Fruit fly (Drosophila melanogaster) whole organism, embryonic: ENCODE results near the gene Snx21.

Experiments used
- Aef1 ChIP-seq: fragments of 200-800 bp; sonication (Bioruptor generic); IDR thresholded peaks from 3 replicates; pipeline ENCODE4 v1.3.6; 2022; ENCODE audit warnings: missing biosample characterization, missing genetic modification characterization
- Atf-2 ChIP-seq: fragments of 200-800 bp; sonication (Bioruptor generic); optimal IDR thresholded peaks from 2 replicates; lab custom pipeline; 2016; ENCODE audit warnings: missing biosample characterization, missing genetic modification characterization
- Atf3 ChIP-seq: fragments of 200-800 bp; sonication (Bioruptor generic); optimal IDR thresholded peaks from 3 replicates; lab custom pipeline; 2016; ENCODE audit warnings: missing biosample characterization, missing genetic modification characterization
- C15 ChIP-seq: fragments of 200-800 bp; sonication (Bioruptor generic); IDR thresholded peaks from 3 replicates; pipeline ENCODE4 v1.3.6; 2022; ENCODE audit warnings: missing biosample characterization, missing genetic modification characterization
- CG10209 ChIP-seq: fragments of 200-800 bp; sonication (Bioruptor generic); optimal IDR thresholded peaks from 3 replicates; lab custom pipeline; 2017; ENCODE audit warnings: missing biosample characterization, mild to moderate bottlenecking, missing genetic modification characterization, missing genetic modification reagents
- CG10431 ChIP-seq: fragments of 200-800 bp; sonication (Bioruptor generic); optimal IDR thresholded peaks from 3 replicates; lab custom pipeline; 2018; ENCODE audit warnings: missing biosample characterization, mild to moderate bottlenecking, missing genetic modification characterization
- CG11456 ChIP-seq: fragments of 200-800 bp; sonication (Bioruptor generic); IDR thresholded peaks from 3 replicates; pipeline ENCODE4 v1.3.6; 2022; ENCODE audit warnings: missing biosample characterization, missing genetic modification characterization
- CG17912 ChIP-seq: fragments of 200-800 bp; sonication (Bioruptor generic); optimal IDR thresholded peaks from 2 replicates; lab custom pipeline; 2018; ENCODE audit warnings: missing biosample characterization, mild to moderate bottlenecking, missing genetic modification characterization
- CG2120 ChIP-seq: fragments of 200-800 bp; sonication (Bioruptor generic); optimal IDR thresholded peaks from 3 replicates; lab custom pipeline; 2016; ENCODE audit warnings: missing biosample characterization, missing genetic modification characterization
- CG2678 ChIP-seq: fragments of 200-800 bp; sonication (Bioruptor generic); optimal IDR thresholded peaks from 3 replicates; lab custom pipeline; 2019; ENCODE audit warnings: missing biosample characterization, mild to moderate bottlenecking, missing genetic modification characterization, moderate library complexity
- CG3281 ChIP-seq: fragments of 200-800 bp; sonication (Bioruptor generic); optimal IDR thresholded peaks from 3 replicates; lab custom pipeline; 2017; ENCODE audit warnings: missing biosample characterization, mild to moderate bottlenecking, missing genetic modification characterization
- CG3726 ChIP-seq: fragments of 200-800 bp; sonication (Bioruptor generic); IDR thresholded peaks from 3 replicates; pipeline ENCODE4, ENCODE4 v1.3.6; 2022; ENCODE audit warnings: missing biosample characterization, missing genetic modification characterization
- CG4360 ChIP-seq: fragments of 200-800 bp; sonication (Bioruptor generic); IDR thresholded peaks from 2 replicates; pipeline ENCODE4 v1.3.6; 2022; ENCODE audit warnings: missing biosample characterization, missing genetic modification characterization
- CG9609 ChIP-seq: fragments of 200-800 bp; sonication (Bioruptor generic); optimal IDR thresholded peaks from 3 replicates; lab custom pipeline; 2016; ENCODE audit warnings: missing biosample characterization, missing genetic modification characterization
- CG9727 ChIP-seq: fragments of 200-800 bp; sonication (Bioruptor generic); optimal IDR thresholded peaks from 3 replicates; lab custom pipeline; 2017; ENCODE audit warnings: missing biosample characterization, mild to moderate bottlenecking, missing genetic modification characterization
- CG9932 ChIP-seq: fragments of 200-800 bp; sonication (Bioruptor generic); IDR thresholded peaks from 2 replicates; pipeline ENCODE4 v1.3.6; 2022; ENCODE audit warnings: missing biosample characterization, missing genetic modification characterization
- Dp ChIP-seq: fragments of 200-800 bp; sonication (Bioruptor generic); optimal IDR thresholded peaks from 2 replicates; lab custom pipeline; 2018; ENCODE audit warnings: missing biosample characterization, mild to moderate bottlenecking, missing genetic modification characterization, moderate library complexity
- Hand ChIP-seq: fragments of 200-800 bp; sonication (Bioruptor generic); optimal IDR thresholded peaks from 2 replicates; lab custom pipeline; 2017; ENCODE audit warnings: mild to moderate bottlenecking, missing biosample characterization, missing genetic modification reagents, missing genetic modification characterization
- Hmr ChIP-seq: fragments of 200-800 bp; sonication (Bioruptor generic); optimal IDR thresholded peaks from 3 replicates; lab custom pipeline; 2017; ENCODE audit warnings: mild to moderate bottlenecking, missing biosample characterization, missing genetic modification reagents, missing genetic modification characterization
- Hr3 ChIP-seq: fragments of 200-800 bp; sonication (Bioruptor generic); optimal IDR thresholded peaks from 3 replicates; lab custom pipeline; 2016; ENCODE audit warnings: missing biosample characterization, missing genetic modification characterization
- Med ChIP-seq: fragments of 200-800 bp; sonication (Bioruptor generic); peaks from one replicate; lab custom pipeline; 2016; ENCODE audit warnings: missing biosample characterization, missing genetic modification characterization, mild to moderate bottlenecking, inconsistent platforms, moderate library complexity
- Mrtf ChIP-seq: fragments of 200-800 bp; sonication (Bioruptor generic); IDR thresholded peaks from 3 replicates; pipeline ENCODE4 v1.3.6; 2022; ENCODE audit warnings: missing biosample characterization, missing genetic modification characterization
- NfI ChIP-seq: fragments of 200-800 bp; sonication (Bioruptor generic); optimal IDR thresholded peaks from 3 replicates; lab custom pipeline; 2018; ENCODE audit warnings: missing biosample characterization, mild to moderate bottlenecking, missing genetic modification characterization, moderate library complexity
- Oaz ChIP-seq: fragments of 200-800 bp; sonication (Bioruptor generic); IDR thresholded peaks from 2 replicates; pipeline ENCODE4 v1.3.6; 2022; ENCODE audit warnings: missing biosample characterization, missing genetic modification characterization
- Oli ChIP-seq: fragments of 200-800 bp; sonication (Bioruptor generic); optimal IDR thresholded peaks from 2 replicates; lab custom pipeline; 2018; ENCODE audit warnings: missing biosample characterization, mild to moderate bottlenecking, missing genetic modification characterization, moderate library complexity
- Ptx1 ChIP-seq: fragments of 200-800 bp; sonication (Bioruptor generic); IDR thresholded peaks from 2 replicates; pipeline ENCODE4 v1.3.6; 2022; ENCODE audit warnings: missing biosample characterization, missing genetic modification characterization
- Ravus ChIP-seq: fragments of 200-800 bp; sonication (Bioruptor generic); IDR thresholded peaks from 2 replicates; pipeline ENCODE4 v1.3.6; 2022; ENCODE audit warnings: missing biosample characterization, missing genetic modification characterization
- Rfx ChIP-seq: fragments of 200-800 bp; sonication (Bioruptor generic); IDR thresholded peaks from 2 replicates; pipeline ENCODE4 v1.3.6; 2022; ENCODE audit warnings: missing biosample characterization, missing genetic modification characterization
- Side ChIP-seq: fragments of 200-800 bp; sonication (Bioruptor generic); optimal IDR thresholded peaks from 2 replicates; lab custom pipeline; 2016; ENCODE audit warnings: missing biosample characterization, missing genetic modification characterization
- Sox102F ChIP-seq: fragments of 200-800 bp; sonication (Bioruptor generic); optimal IDR thresholded peaks from 2 replicates; lab custom pipeline; 2018; ENCODE audit warnings: missing biosample characterization, mild to moderate bottlenecking, missing genetic modification characterization, moderate library complexity
- abd-A ChIP-seq: fragments of 200-800 bp; sonication (Bioruptor generic); optimal IDR thresholded peaks from 3 replicates; lab custom pipeline; 2019; ENCODE audit warnings: missing biosample characterization, mild to moderate bottlenecking, missing genetic modification characterization, moderate library complexity
- ap ChIP-seq: fragments of 200-800 bp; sonication (Bioruptor generic); IDR thresholded peaks from 2 replicates; pipeline ENCODE4 v1.3.6; 2022; ENCODE audit warnings: missing biosample characterization, missing genetic modification characterization
- caup ChIP-seq: fragments of 200-800 bp; sonication (Bioruptor generic); optimal IDR thresholded peaks from 3 replicates; lab custom pipeline; 2017; ENCODE audit warnings: missing biosample characterization, mild to moderate bottlenecking, missing genetic modification characterization, moderate library complexity; ENCODE audit not compliant: severe bottlenecking
- ci ChIP-seq: fragments of 200-800 bp; sonication (Bioruptor generic); IDR thresholded peaks from 3 replicates; pipeline ENCODE4 v1.3.6; 2022; ENCODE audit warnings: missing biosample characterization, missing genetic modification characterization
- corto ChIP-seq: fragments of 200-800 bp; sonication (Bioruptor generic); optimal IDR thresholded peaks from 2 replicates; lab custom pipeline; 2016; ENCODE audit warnings: missing biosample characterization, mild to moderate bottlenecking, missing genetic modification characterization, moderate library complexity
- dpn ChIP-seq, 2 experiments: fragments of 200-800 bp; sonication (Bioruptor generic); optimal IDR thresholded peaks; 3 replicates each; lab custom pipeline; 2016; ENCODE audit warnings: missing biosample characterization in 2 of 2, missing genetic modification characterization in 2 of 2
- dysf ChIP-seq: fragments of 200-800 bp; sonication (Bioruptor generic); IDR thresholded peaks from 3 replicates; pipeline ENCODE4 v1.3.6; 2022; ENCODE audit warnings: missing biosample characterization, missing genetic modification characterization
- fd96Cb ChIP-seq: fragments of 200-800 bp; sonication (Bioruptor generic); optimal IDR thresholded peaks from 2 replicates; lab custom pipeline; 2018; ENCODE audit warnings: missing biosample characterization, mild to moderate bottlenecking, missing genetic modification characterization, moderate library complexity
- gcm ChIP-seq: fragments of 200-800 bp; sonication (Bioruptor generic); optimal IDR thresholded peaks from 2 replicates; lab custom pipeline; 2019; ENCODE audit warnings: missing biosample characterization, mild to moderate bottlenecking, missing genetic modification characterization, moderate library complexity
- lab ChIP-seq: fragments of 200-800 bp; sonication (Bioruptor generic); optimal IDR thresholded peaks from 3 replicates; lab custom pipeline; 2017; ENCODE audit warnings: missing biosample characterization, missing genetic modification characterization, mild to moderate bottlenecking, moderate library complexity, missing genetic modification reagents
- lmd ChIP-seq: fragments of 200-800 bp; sonication (Bioruptor generic); IDR thresholded peaks from 2 replicates; pipeline ENCODE4 v1.3.6; 2022; ENCODE audit warnings: missing biosample characterization, missing genetic modification characterization
- nmo ChIP-seq: fragments of 200-800 bp; sonication (Bioruptor generic); optimal IDR thresholded peaks from 2 replicates; lab custom pipeline; 2018; ENCODE audit warnings: missing biosample characterization, mild to moderate bottlenecking, missing genetic modification characterization, moderate library complexity
- prd ChIP-seq, 3 experiments: fragments of >200 bp in 2 of 3; fragments of 200-800 bp in 1 of 3; sonication (Bioruptor generic) in 1 of 3; optimal IDR thresholded peaks in 2 of 3; IDR thresholded peaks in 1 of 3; 2 replicates in 2 of 3; 3 replicates in 1 of 3; pipeline versions ENCODE4 v1.3.6 to Lab custom; 2017 to 2022; ENCODE audit warnings: missing biosample characterization in 1 of 3, missing genetic modification characterization in 1 of 3
- ro ChIP-seq: fragments of 200-800 bp; sonication (Bioruptor generic); IDR thresholded peaks from 2 replicates; pipeline ENCODE4 v1.3.6; 2022; ENCODE audit warnings: missing biosample characterization, missing genetic modification characterization
- sisA ChIP-seq: fragments of 200-800 bp; sonication (Bioruptor generic); IDR thresholded peaks from 2 replicates; pipeline ENCODE4 v1.3.6; 2022; ENCODE audit warnings: missing biosample characterization, missing genetic modification characterization
- slbo ChIP-seq: fragments of 200-800 bp; sonication (Bioruptor generic); IDR thresholded peaks from 2 replicates; pipeline ENCODE4 v1.3.6; 2022; ENCODE audit warnings: missing biosample characterization, missing genetic modification characterization
- ssp ChIP-seq: fragments of 200-800 bp; sonication (Bioruptor generic); IDR thresholded peaks from 2 replicates; pipeline ENCODE4 v1.3.6; 2022; ENCODE audit warnings: missing biosample characterization, missing genetic modification characterization
- zfh1 ChIP-seq: fragments of 200-800 bp; sonication (Bioruptor generic); IDR thresholded peaks from 3 replicates; pipeline ENCODE4 v1.3.6; 2022; ENCODE audit warnings: missing biosample characterization, missing genetic modification characterization

The Snx21 gene

DNA sequence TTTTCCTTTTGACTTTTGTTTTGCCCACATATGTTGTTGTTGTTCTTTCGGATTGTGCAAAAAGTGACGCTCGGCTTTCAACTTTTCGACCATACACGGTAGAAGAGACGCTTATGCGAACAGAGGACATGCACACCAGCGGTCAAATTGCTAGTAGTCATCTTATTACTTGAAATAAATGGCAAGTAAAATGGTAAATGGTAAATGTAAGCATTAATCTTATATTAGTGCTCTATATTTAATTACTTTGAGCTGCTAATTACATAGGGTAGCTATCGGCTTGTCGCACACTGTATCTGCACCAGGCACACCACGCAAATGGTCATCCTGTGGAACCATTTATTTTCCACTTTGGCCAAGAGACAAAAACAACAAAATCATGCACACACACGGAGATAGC, 44.1 kb downstream of the Snx21 start (continued):
- no peak for TF ChIP-seq Oaz (GFP tag; lab: Robert Waterston, UW)
- peak; percentile 24 for TF ChIP-seq Hmr (GFP tag; lab: Kevin White, UChicago)
- TF ChIP-seq Med (GFP tag; lab: Kevin White, UChicago) = peak; percentile 82
- peak; percentile 59 for TF ChIP-seq lab (GFP tag; lab: Kevin White, UChicago)
- TF ChIP-seq CG3281 (GFP tag; lab: Kevin White, UChicago) = peak; percentile 11
- TF ChIP-seq ap (GFP tag; lab: Robert Waterston, UW) = 0 out of 2 replicates have a peak, but pooled peaks have one; percentile 34
- TF ChIP-seq Sox102F = peak; percentile 4
- TF ChIP-seq C15 (GFP tag; lab: Robert Waterston, UW) = 0 out of 3 replicates have a peak, but pooled peaks have one; percentile 12
- TF ChIP-seq CG3726 (GFP tag; lab: Robert Waterston, UW) = 0 out of 3 replicates have a peak, but pooled peaks have one; percentile 15
- TF ChIP-seq sisA (GFP tag; lab: Robert Waterston, UW) = peak; percentile 51; the same call in 1 of the 2 replicates
- peak; percentile 17 for TF ChIP-seq fd96Cb (tag; lab: Kevin White, UChicago)
- 0 out of 3 replicates have a peak, but pooled peaks have one; percentile 36 for TF ChIP-seq dysf
- TF ChIP-seq slbo (GFP tag; lab: Robert Waterston, UW) = peak; percentile 52; the same call in 1 of the 2 replicates

DNA sequence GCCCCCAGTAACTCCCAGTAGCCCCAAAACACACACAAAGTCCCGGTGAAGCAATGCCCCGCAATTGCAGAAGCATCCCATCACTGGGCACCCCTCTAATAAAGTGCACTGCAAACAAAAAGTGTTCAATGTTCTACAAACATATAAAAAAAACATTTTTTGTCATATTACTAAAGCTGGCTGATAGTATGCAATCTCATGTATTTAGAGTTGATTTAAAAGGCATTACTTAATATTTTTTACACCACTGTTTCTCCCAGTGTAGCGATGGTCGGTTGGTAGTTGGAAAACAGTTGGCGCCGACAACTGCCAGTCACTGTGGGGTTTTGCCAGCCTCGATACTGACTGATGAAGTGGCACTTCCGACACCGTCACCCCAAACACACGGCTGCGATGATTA, 45.1 kb downstream of the Snx21 start:
- TF ChIP-seq Atf3 (GFP tag; lab: Kevin White, UChicago) (no peak), Side (peak; percentile 7), Hr3 (GFP tag; lab: Kevin White, UChicago) (no peak), corto (GFP tag; lab: Kevin White, UChicago) (no peak), CG4360 (GFP tag; lab: Robert Waterston, UW) (no peak), caup (peak; percentile 10), CG2678 (tag; lab: Kevin White, UChicago) (peak; percentile 29), CG10209 (GFP tag; lab: Kevin White, UChicago) (peak; percentile 6), Rfx (GFP tag; lab: Robert Waterston, UW) (peak; percentile 40; the same call in 1 of the 2 replicates), Mrtf (GFP tag; lab: Robert Waterston, UW) (0 out of 3 replicates have a peak, but pooled peaks have one; percentile 38), CG17912 (GFP tag; lab: Kevin White, UChicago) (no peak), nmo (GFP tag; lab: Kevin White, UChicago) (no peak), CG3726 (GFP tag; lab: Robert Waterston, UW) (no peak), Ravus (GFP tag; lab: Robert Waterston, UW) (no peak), Atf-2 (no peak), ci (GFP tag; lab: Robert Waterston, UW) (peak; percentile 39; the same call in 1 of the 3 replicates), Ptx1 (GFP tag; lab: Robert Waterston, UW) (peak; percentile 41), CG2120 (peak; percentile 60), lmd (GFP tag; lab: Robert Waterston, UW) (peak; percentile 27; the same call in 1 of the 2 replicates), Aef1 (GFP tag; lab: Robert Waterston, UW) (peak; percentile 37; the same call in 1 of the 3 replicates), prd (optimal IDR thresholded peaks at IDR 0.05; lab: Kevin White, UChicago) (no peak), prd (GFP tag; IDR thresholded peaks at IDR 0.05; lab: Robert Waterston, UW) (peak; percentile 26; the same call in 1 of the 3 replicates), NfI (peak; percentile 5), ro (no peak), dpn (GFP tag; optimal IDR thresholded peaks at IDR 0.05; lab: Kevin White, UChicago) (peak in 1 of 2 experiments; percentile 12), Med (GFP tag; lab: Kevin White, UChicago) (peak; percentile 63), Dp (no peak), CG9932 (peak; percentile 45), abd-A (peak; percentile 10), ssp (GFP tag; lab: Robert Waterston, UW) (0 out of 2 replicates have a peak, but pooled peaks have one; percentile 9), Hand (GFP tag; lab: Kevin White, UChicago) (no peak), Oli (tag; lab: Kevin White, UChicago) (peak; percentile 6), zfh1 (GFP tag; lab: Robert Waterston, UW) (0 out of 3 replicates have a peak, but pooled peaks have one; percentile 22), CG9609 (GFP tag; lab: Kevin White, UChicago) (peak; percentile 8), CG10431 (GFP tag; lab: Kevin White, UChicago) (no peak), CG11456 (GFP tag; lab: Robert Waterston, UW) (peak; percentile 43; the same call in 1 of the 3 replicates), CG9727 (GFP tag; lab: Kevin White, UChicago) (peak; percentile 11), gcm (GFP tag; lab: Kevin White, UChicago) (no peak)
